Worm (Caenorhabditis elegans): ENCODE results near the gene F27E5.8.

F27E5.8 gene

ce11 chrII:10164137-10164536, 36.8 kb upstream of the F27E5.8 start:
- TF ChIP-seq aly-1 (tag; optimal IDR thresholded peaks at IDR 0.05) (no peak), hmbx-1 (tag; optimal IDR thresholded peaks at IDR 0.05) (no peak), tbx-11 (GFP tag; IDR thresholded peaks at IDR 0.05) (no peak), ets-7 (tag; optimal IDR thresholded peaks at IDR 0.05) (no peak), tbx-37 (GFP tag; conservative IDR thresholded peaks at IDR 0.05) (no peak), scrt-1 (GFP tag; IDR thresholded peaks at IDR 0.05) (no peak), sea-1 (GFP tag; conservative IDR thresholded peaks at IDR 0.05) (no peak), ceh-13 (GFP tag; optimal IDR thresholded peaks at IDR 0.05) (no peak), ama-1 (optimal IDR thresholded peaks at IDR 0.05) (no peak), F13C5.2 (tag; optimal IDR thresholded peaks at IDR 0.05) (no peak)

ce11 chrII:10162785-10163184, 35.5 kb upstream of the F27E5.8 start:
- TF ChIP-seq tbx-11 (GFP tag; IDR thresholded peaks at IDR 0.05) = peak; percentile 50; the same call in 1 of the 2 replicates
- no peak for TF ChIP-seq flt-1 (GFP tag; IDR thresholded peaks at IDR 0.05)

ce11 chrII:10155106-10155505, 27.8 kb upstream of the F27E5.8 start, which contains the start of gene nlp-63:
TSS of gene nlp-63 (plus strand) at chrII:10155406.
- no peak for TF ChIP-seq ceh-36 (tag; optimal IDR thresholded peaks at IDR 0.05)
- no peak for TF ChIP-seq tra-4 (tag; optimal IDR thresholded peaks at IDR 0.05)
- no peak for TF ChIP-seq tbx-11 (GFP tag; IDR thresholded peaks at IDR 0.05)
- TF ChIP-seq tbx-37 (GFP tag; conservative IDR thresholded peaks at IDR 0.05) = no peak
- no peak for TF ChIP-seq flt-1 (GFP tag; IDR thresholded peaks at IDR 0.05)

ce11 chrII:10147502-10147901, 20.2 kb upstream of the F27E5.8 start:
- no peak for TF ChIP-seq tra-4 (tag; optimal IDR thresholded peaks at IDR 0.05)
- TF ChIP-seq hnd-1 (tag; optimal IDR thresholded peaks at IDR 0.05) = no peak
- TF ChIP-seq aly-1 (tag; optimal IDR thresholded peaks at IDR 0.05) = no peak
- no peak for TF ChIP-seq ets-7 (tag; optimal IDR thresholded peaks at IDR 0.05)
- TF ChIP-seq ceh-13 (GFP tag; optimal IDR thresholded peaks at IDR 0.05) = no peak
- TF ChIP-seq tbx-37 (GFP tag; conservative IDR thresholded peaks at IDR 0.05) = no peak
- TF ChIP-seq flt-1 (GFP tag; IDR thresholded peaks at IDR 0.05) = no peak
- TF ChIP-seq B0310.2 (tag; optimal IDR thresholded peaks at IDR 0.05) = no peak
- TF ChIP-seq hmg-4 (GFP tag; optimal IDR thresholded peaks at IDR 0.05) = no peak
- TF ChIP-seq ceh-36 (tag; optimal IDR thresholded peaks at IDR 0.05) = no peak
- TF ChIP-seq ama-1 (optimal IDR thresholded peaks at IDR 0.05) = no peak
- TF ChIP-seq tbx-11 (GFP tag; IDR thresholded peaks at IDR 0.05) = no peak
- TF ChIP-seq sea-1 (GFP tag; conservative IDR thresholded peaks at IDR 0.05) = no peak
- TF ChIP-seq hmbx-1 (tag; optimal IDR thresholded peaks at IDR 0.05) = no peak
- TF ChIP-seq F13C5.2 (tag; optimal IDR thresholded peaks at IDR 0.05) = no peak
- no peak for TF ChIP-seq scrt-1 (GFP tag; IDR thresholded peaks at IDR 0.05)

- no peak for TF ChIP-seq hnd-1 (tag; optimal IDR thresholded peaks at IDR 0.05)
- no peak for TF ChIP-seq ama-1 (optimal IDR thresholded peaks at IDR 0.05)
- no peak for TF ChIP-seq sea-1 (GFP tag; conservative IDR thresholded peaks at IDR 0.05)
- no peak for TF ChIP-seq aly-1 (tag; optimal IDR thresholded peaks at IDR 0.05)
- TF ChIP-seq B0310.2 (tag; optimal IDR thresholded peaks at IDR 0.05) = no peak
Observed at ce11 chrII:10146488-10146887, 19.2 kb upstream of the F27E5.8 start, which contains the start of gene pax-3. TSS of gene pax-3 (plus strand) at chrII:10146570.

ce11 chrII:10144092-10144491, 16.8 kb upstream of the F27E5.8 start, which contains the start of gene F27E5.3:
TSS of gene F27E5.3 (minus strand) at chrII:10144192.
- TF ChIP-seq hnd-1 (tag; optimal IDR thresholded peaks at IDR 0.05) (no peak), ama-1 (optimal IDR thresholded peaks at IDR 0.05) (no peak), aly-1 (tag; optimal IDR thresholded peaks at IDR 0.05) (no peak), hmbx-1 (tag; optimal IDR thresholded peaks at IDR 0.05) (no peak), scrt-1 (GFP tag; IDR thresholded peaks at IDR 0.05) (no peak), tbx-37 (GFP tag; conservative IDR thresholded peaks at IDR 0.05) (no peak), ets-7 (tag; optimal IDR thresholded peaks at IDR 0.05) (no peak), sea-1 (GFP tag; conservative IDR thresholded peaks at IDR 0.05) (no peak), ceh-13 (GFP tag; optimal IDR thresholded peaks at IDR 0.05) (no peak), tbx-11 (GFP tag; IDR thresholded peaks at IDR 0.05) (no peak), hmg-4 (GFP tag; optimal IDR thresholded peaks at IDR 0.05) (no peak), tra-4 (tag; optimal IDR thresholded peaks at IDR 0.05) (no peak), ceh-36 (tag; optimal IDR thresholded peaks at IDR 0.05) (no peak), pes-1 (GFP tag; IDR thresholded peaks at IDR 0.05) (no peak), flt-1 (GFP tag; IDR thresholded peaks at IDR 0.05) (no peak), B0310.2 (tag; optimal IDR thresholded peaks at IDR 0.05) (no peak), F13C5.2 (tag; optimal IDR thresholded peaks at IDR 0.05) (no peak)

ce11 chrII:10139177-10139640, 11.9 kb upstream of the F27E5.8 start, which contains the start of gene asah-2:
TSS of gene asah-2 (plus strand) at chrII:10139590.
- TF ChIP-seq hnd-1 (tag; optimal IDR thresholded peaks at IDR 0.05) (no peak), ets-7 (tag; optimal IDR thresholded peaks at IDR 0.05) (no peak), sea-1 (GFP tag; conservative IDR thresholded peaks at IDR 0.05) (no peak), F13C5.2 (tag; optimal IDR thresholded peaks at IDR 0.05) (no peak), hmbx-1 (tag; optimal IDR thresholded peaks at IDR 0.05) (no peak), hmg-4 (GFP tag; optimal IDR thresholded peaks at IDR 0.05) (no peak), tra-4 (tag; optimal IDR thresholded peaks at IDR 0.05) (no peak), tbx-37 (GFP tag; conservative IDR thresholded peaks at IDR 0.05) (no peak), tbx-11 (GFP tag; IDR thresholded peaks at IDR 0.05) (no peak), pes-1 (GFP tag; IDR thresholded peaks at IDR 0.05) (no peak), aly-1 (tag; optimal IDR thresholded peaks at IDR 0.05) (no peak), flt-1 (GFP tag; IDR thresholded peaks at IDR 0.05) (no peak), scrt-1 (GFP tag; IDR thresholded peaks at IDR 0.05) (no peak), ceh-13 (GFP tag; optimal IDR thresholded peaks at IDR 0.05) (no peak), B0310.2 (tag; optimal IDR thresholded peaks at IDR 0.05) (no peak)

- no peak for TF ChIP-seq hmg-4 (GFP tag; optimal IDR thresholded peaks at IDR 0.05)
- no peak for TF ChIP-seq aly-1 (tag; optimal IDR thresholded peaks at IDR 0.05)
- TF ChIP-seq ets-7 (tag; optimal IDR thresholded peaks at IDR 0.05) = no peak
- no peak for TF ChIP-seq tbx-11 (GFP tag; IDR thresholded peaks at IDR 0.05)
- TF ChIP-seq flt-1 (GFP tag; IDR thresholded peaks at IDR 0.05) = no peak
- TF ChIP-seq sea-1 (GFP tag; conservative IDR thresholded peaks at IDR 0.05) = no peak
- TF ChIP-seq tra-4 (tag; optimal IDR thresholded peaks at IDR 0.05) = no peak
- TF ChIP-seq hmbx-1 (tag; optimal IDR thresholded peaks at IDR 0.05) = no peak
- no peak for TF ChIP-seq ama-1 (optimal IDR thresholded peaks at IDR 0.05)
- no peak for TF ChIP-seq ceh-36 (tag; optimal IDR thresholded peaks at IDR 0.05)
- TF ChIP-seq hnd-1 (tag; optimal IDR thresholded peaks at IDR 0.05) = no peak
- no peak for TF ChIP-seq ceh-13 (GFP tag; optimal IDR thresholded peaks at IDR 0.05)
- TF ChIP-seq scrt-1 (GFP tag; IDR thresholded peaks at IDR 0.05) = no peak
- TF ChIP-seq tbx-37 (GFP tag; conservative IDR thresholded peaks at IDR 0.05) = no peak
- no peak for TF ChIP-seq F13C5.2 (tag; optimal IDR thresholded peaks at IDR 0.05)
- TF ChIP-seq B0310.2 (tag; optimal IDR thresholded peaks at IDR 0.05) = no peak
- no peak for TF ChIP-seq pes-1 (GFP tag; IDR thresholded peaks at IDR 0.05)
Observed at ce11 chrII:10137358-10137757, 10.1 kb upstream of the F27E5.8 start, which contains the start of gene phg-1. TSS of gene phg-1 (plus strand) at chrII:10137658.

All from whole organism, early embryonic.